Fruit fly (Drosophila melanogaster): ENCODE data around the gene Nepl17.
A peak's percentile ranks its signal among the peaks of the same experiment; 100 is the strongest.

The Nepl17 gene

dm6 chr3R:28898921-28899545, 26.3 kb downstream of the Nepl17 start (continued):
- TF ChIP-seq pum (GFP tag; optimal IDR thresholded peaks at IDR 0.05) = no peak

dm6 chr3R:28901468-28902163, 28.9 kb downstream of the Nepl17 start:
- peak; percentile 56; the same call in 1 of the 4 replicates for TF ChIP-seq chinmo (GFP tag; IDR thresholded peaks at IDR 0.05; ENCODE audit: partially characterized antibody)
- peak in 1 of 2 experiments; percentile 1 for TF ChIP-seq Hr78 (GFP tag; optimal IDR thresholded peaks at IDR 0.05)
- TF ChIP-seq mirr (GFP tag; optimal IDR thresholded peaks at IDR 0.05) = peak; percentile 57
- no peak for TF ChIP-seq PHDP (tag; optimal IDR thresholded peaks at IDR 0.05)
- TF ChIP-seq CG15601 (tag; optimal IDR thresholded peaks at IDR 0.05) = no peak
- no peak for TF ChIP-seq HLHmδ (GFP tag; optimal IDR thresholded peaks at IDR 0.05)
- TF ChIP-seq crol (GFP tag; IDR thresholded peaks at IDR 0.05) = peak; percentile 63; the same call in 1 of the 2 replicates
- TF ChIP-seq chm (GFP tag; IDR thresholded peaks at IDR 0.05) = peak; percentile 22; the same call in 1 of the 2 replicates
- no peak for TF ChIP-seq CG31441 (GFP tag; IDR thresholded peaks at IDR 0.05)
- no peak for TF ChIP-seq zf30C (GFP tag; optimal IDR thresholded peaks at IDR 0.05)
- peak; percentile 79 for TF ChIP-seq z (GFP tag; IDR thresholded peaks at IDR 0.05)
- TF ChIP-seq Pdp1 (GFP tag; optimal IDR thresholded peaks at IDR 0.05) = peak in 1 of 2 experiments; percentile 93
- TF ChIP-seq exex (tag; optimal IDR thresholded peaks at IDR 0.05) = peak; percentile 77
- no peak for TF ChIP-seq tio (GFP tag; optimal IDR thresholded peaks at IDR 0.05)
- no peak for TF ChIP-seq CG15269 (tag; optimal IDR thresholded peaks at IDR 0.05)
- no peak for TF ChIP-seq sna (GFP tag; IDR thresholded peaks at IDR 0.05; ENCODE audit: partially characterized antibody)
- no peak for TF ChIP-seq ro (GFP tag; IDR thresholded peaks at IDR 0.05)
- TF ChIP-seq Hr39 (optimal IDR thresholded peaks at IDR 0.05) = no peak
- no peak for TF ChIP-seq gem (tag; optimal IDR thresholded peaks at IDR 0.05)
- peak; percentile 69 for TF ChIP-seq CG10431 (GFP tag; optimal IDR thresholded peaks at IDR 0.05)
- TF ChIP-seq sug (tag; optimal IDR thresholded peaks at IDR 0.05) = peak; percentile 35
- peak; percentile 58; the same call in 1 of the 3 replicates for TF ChIP-seq vnd (GFP tag; IDR thresholded peaks at IDR 0.05; ENCODE audit: partially characterized antibody)
- TF ChIP-seq grn (GFP tag; optimal IDR thresholded peaks at IDR 0.05) = peak; percentile 97
- TF ChIP-seq Med (GFP tag) = peak; percentile 6
- peak; percentile 71 for TF ChIP-seq Ets65A (GFP tag)
- no peak for TF ChIP-seq dmrt11E (tag; optimal IDR thresholded peaks at IDR 0.05)
- no peak for TF ChIP-seq Dp (GFP tag; optimal IDR thresholded peaks at IDR 0.05)
- no peak for TF ChIP-seq sisA (GFP tag; IDR thresholded peaks at IDR 0.05)
- peak; percentile 34 for TF ChIP-seq grau (tag; optimal IDR thresholded peaks at IDR 0.05)
- TF ChIP-seq D (optimal IDR thresholded peaks at IDR 0.05) = peak; percentile 22
- no peak for TF ChIP-seq D (GFP tag; optimal IDR thresholded peaks at IDR 0.05)

dm6 chr3R:28903392-28903791, 30.7 kb downstream of the Nepl17 start:
- TF ChIP-seq shn (GFP tag; optimal IDR thresholded peaks at IDR 0.05) = no peak
- no peak for TF ChIP-seq CG1792 (GFP tag; optimal IDR thresholded peaks at IDR 0.05)
- TF ChIP-seq CG12219 (GFP tag; optimal IDR thresholded peaks at IDR 0.05) = no peak
- TF ChIP-seq dpn (GFP tag; optimal IDR thresholded peaks at IDR 0.05) = no peak
- TF ChIP-seq cg (GFP tag; optimal IDR thresholded peaks at IDR 0.05) = peak; percentile 51
- TF ChIP-seq lilli (GFP tag; optimal IDR thresholded peaks at IDR 0.05) = no peak
- peak; percentile 33 for TF ChIP-seq CG12769 (tag; optimal IDR thresholded peaks at IDR 0.05)
- TF ChIP-seq CG10565 (GFP tag; optimal IDR thresholded peaks at IDR 0.05) = no peak
- peak; percentile 45 for TF ChIP-seq CG10543 (GFP tag; optimal IDR thresholded peaks at IDR 0.05)
- no peak for TF ChIP-seq CG6854 (GFP tag; optimal IDR thresholded peaks at IDR 0.05)
- TF ChIP-seq vfl (GFP tag; optimal IDR thresholded peaks at IDR 0.05) = no peak
- TF ChIP-seq Pdp1 (GFP tag; optimal IDR thresholded peaks at IDR 0.05) = peak in 1 of 2 experiments; percentile 4
- TF ChIP-seq CkIIα-i1 (GFP tag; IDR thresholded peaks at IDR 0.05) = no peak
- TF ChIP-seq D (optimal IDR thresholded peaks at IDR 0.05) = no peak
- TF ChIP-seq D (GFP tag; optimal IDR thresholded peaks at IDR 0.05) = no peak
- no peak for TF ChIP-seq Adf1 (GFP tag; IDR thresholded peaks at IDR 0.05)
- peak; percentile 62 for TF ChIP-seq Deaf1 (tag; optimal IDR thresholded peaks at IDR 0.05)
- no peak for TF ChIP-seq CHES-1-like (GFP tag; optimal IDR thresholded peaks at IDR 0.05)
